Worm (Caenorhabditis elegans) whole organism, L4 larva: ENCODE measurements around the gene F19B10.5.

Experiments used
- F44E2.7 ChIP-seq: fragments of 200-800 bp; sonication (Bioruptor generic); IDR thresholded peaks from 2 replicates; pipeline ENCODE4 v2.1.2; 2022; ENCODE audit warnings: missing genetic modification characterization, missing compliant biosample characterization
- F49E8.2 ChIP-seq: sonication (generic microtip); optimal IDR thresholded peaks from 2 replicates; lab custom pipeline; 2016; ENCODE audit warnings: missing compliant biosample characterization, mild to moderate bottlenecking, missing genetic modification characterization, borderline replicate concordance
- T26A8.4 ChIP-seq: fragments of 200-800 bp; sonication (Bioruptor generic); IDR thresholded peaks from 2 replicates; pipeline ENCODE4 v1.3.6; 2022; ENCODE audit warnings: missing genetic modification characterization, missing compliant biosample characterization
- Y5F2A.4 ChIP-seq: fragments of 200-800 bp; sonication (Bioruptor generic); optimal IDR thresholded peaks from 2 replicates; lab custom pipeline; 2018; ENCODE audit warnings: mild to moderate bottlenecking, missing genetic modification characterization, missing compliant biosample characterization
- arid-1 ChIP-seq: fragments of 200-800 bp; sonication (Bioruptor generic); conservative IDR thresholded peaks from 2 replicates; pipeline ENCODE4 v1.3.6; 2022; ENCODE audit warnings: missing genetic modification reagents, missing genetic modification characterization, missing compliant biosample characterization
- attf-4 ChIP-seq: sonication (generic microtip); optimal IDR thresholded peaks from 3 replicates; lab custom pipeline; 2017; ENCODE audit warnings: missing biosample characterization, missing genetic modification characterization
- ceh-28 ChIP-seq: fragments of 150-350 bp; optimal IDR thresholded peaks from 2 replicates; lab custom pipeline; 2014; ENCODE audit warnings: missing biosample characterization, missing genetic modification reagents, missing genetic modification characterization
- ceh-44 ChIP-seq: fragments of 200-800 bp; sonication (Bioruptor generic); IDR thresholded peaks from 2 replicates; pipeline ENCODE4 v1.3.6; 2022; ENCODE audit warnings: missing genetic modification reagents, missing genetic modification characterization, missing compliant biosample characterization
- ceh-62 ChIP-seq: sonication (generic microtip); optimal IDR thresholded peaks from 2 replicates; lab custom pipeline; 2017; ENCODE audit warnings: missing biosample characterization, missing genetic modification characterization
- ceh-82 ChIP-seq: sonication (generic microtip); optimal IDR thresholded peaks from 2 replicates; lab custom pipeline; 2017; ENCODE audit warnings: missing biosample characterization, missing genetic modification characterization
- ces-1 ChIP-seq: fragments of 150-350 bp; sonication (generic microtip); optimal IDR thresholded peaks from 4 replicates; lab custom pipeline; 2014; ENCODE audit warnings: missing biosample characterization, missing genetic modification reagents, missing genetic modification characterization
- cey-2 ChIP-seq: sonication (generic microtip); optimal IDR thresholded peaks from 3 replicates; lab custom pipeline; 2017; ENCODE audit warnings: missing genetic modification characterization, mild to moderate bottlenecking, missing compliant biosample characterization, antibody characterized with exemption, borderline replicate concordance; ENCODE audit not compliant: insufficient read depth
- daf-8 ChIP-seq: fragments of 200-800 bp; sonication (Bioruptor generic); IDR thresholded peaks from 2 replicates; pipeline ENCODE4 v1.3.6; 2022; ENCODE audit warnings: missing genetic modification characterization, missing compliant biosample characterization
- dmd-8 ChIP-seq: fragments of 200-800 bp; sonication (Bioruptor generic); IDR thresholded peaks from 2 replicates; pipeline ENCODE4 v1.3.6; 2022; ENCODE audit warnings: missing genetic modification characterization, missing compliant biosample characterization
- dve-1 ChIP-seq: sonication (generic microtip); optimal IDR thresholded peaks from 2 replicates; lab custom pipeline; 2017; ENCODE audit warnings: antibody characterized with exemption, mild to moderate bottlenecking, missing genetic modification characterization, missing compliant biosample characterization; ENCODE audit not compliant: insufficient read depth
- fos-1 ChIP-seq: fragments of 150-350 bp; optimal IDR thresholded peaks from 2 replicates; lab custom pipeline; 2014; ENCODE audit warnings: missing biosample characterization, missing genetic modification characterization
- gei-8 ChIP-seq: fragments of 200-800 bp; sonication (Bioruptor generic); optimal IDR thresholded peaks from 2 replicates; lab custom pipeline; 2018; ENCODE audit warnings: mild to moderate bottlenecking, missing genetic modification characterization, missing compliant biosample characterization
- hmg-1.1 ChIP-seq: fragments of 200-800 bp; sonication (Bioruptor generic); IDR thresholded peaks from 2 replicates; pipeline ENCODE4 v1.3.6; 2022; ENCODE audit warnings: missing genetic modification reagents, missing genetic modification characterization, missing compliant biosample characterization
- lin-13 ChIP-seq: fragments of 150-350 bp; optimal IDR thresholded peaks from 2 replicates; lab custom pipeline; 2014; ENCODE audit warnings: missing biosample characterization, missing genetic modification reagents, missing genetic modification characterization
- lin-15B ChIP-seq: fragments of 150-350 bp; sonication (generic microtip); optimal IDR thresholded peaks from 3 replicates; lab custom pipeline; 2014; ENCODE audit warnings: missing biosample characterization, missing genetic modification characterization
- lir-3 ChIP-seq: sonication (generic microtip); optimal IDR thresholded peaks from 2 replicates; lab custom pipeline; 2016; ENCODE audit warnings: mild to moderate bottlenecking, missing genetic modification characterization, missing compliant biosample characterization
- mdl-1 ChIP-seq, 2 experiments: fragments of 150-350 bp in 1 of 2; sonication (generic microtip) in 1 of 2; optimal IDR thresholded peaks; 2 replicates each; lab custom pipeline; 2014 to 2017; ENCODE audit warnings: missing biosample characterization in 2 of 2, missing genetic modification characterization in 2 of 2
- nhr-111 ChIP-seq: fragments of 200-800 bp; sonication (Bioruptor generic); optimal IDR thresholded peaks from 2 replicates; lab custom pipeline; 2018; ENCODE audit warnings: mild to moderate bottlenecking, missing genetic modification characterization, missing compliant biosample characterization
- nhr-28 ChIP-seq: fragments of 150-350 bp; optimal IDR thresholded peaks from 2 replicates; lab custom pipeline; 2014; ENCODE audit warnings: missing biosample characterization, missing genetic modification characterization
- nhr-42 ChIP-seq: fragments of 200-800 bp; sonication (Bioruptor generic); IDR thresholded peaks from 2 replicates; pipeline ENCODE4 v1.3.6; 2022; ENCODE audit warnings: missing genetic modification characterization, missing compliant biosample characterization
- nhr-48 ChIP-seq: sonication (generic microtip); optimal IDR thresholded peaks from 2 replicates; lab custom pipeline; 2016; ENCODE audit warnings: mild to moderate bottlenecking, missing genetic modification characterization, missing compliant biosample characterization
- nhr-6 ChIP-seq: fragments of 150-350 bp; optimal IDR thresholded peaks from 2 replicates; lab custom pipeline; 2014; ENCODE audit warnings: missing biosample characterization, missing genetic modification characterization
- nhr-76 ChIP-seq: fragments of 150-350 bp; optimal IDR thresholded peaks from 2 replicates; lab custom pipeline; 2014; ENCODE audit warnings: missing biosample characterization, missing genetic modification characterization
- pqm-1 ChIP-seq: sonication (generic microtip); optimal IDR thresholded peaks from 2 replicates; lab custom pipeline; 2017; ENCODE audit warnings: missing biosample characterization, missing genetic modification characterization
- saeg-2 ChIP-seq: fragments of 200-800 bp; sonication (Bioruptor generic); IDR thresholded peaks from 2 replicates; pipeline ENCODE4 v1.3.6; 2022; ENCODE audit warnings: missing genetic modification reagents, missing genetic modification characterization, missing compliant biosample characterization
- snpc-1.2 ChIP-seq: fragments of 200-800 bp; sonication (Bioruptor generic); IDR thresholded peaks from 2 replicates; pipeline ENCODE4 v1.3.6; 2022; ENCODE audit warnings: missing genetic modification reagents, missing genetic modification characterization, missing compliant biosample characterization
- snpc-4 ChIP-seq: fragments of 150-350 bp; optimal IDR thresholded peaks from 2 replicates; lab custom pipeline; 2014; ENCODE audit warnings: missing biosample characterization, missing genetic modification characterization
- vab-7 ChIP-seq: fragments of 200-800 bp; sonication (Bioruptor generic); IDR thresholded peaks from 2 replicates; pipeline ENCODE4 v1.3.6; 2022; ENCODE audit warnings: missing genetic modification reagents, missing genetic modification characterization, missing compliant biosample characterization
- zfp-2 ChIP-seq: sonication (generic microtip); optimal IDR thresholded peaks from 2 replicates; lab custom pipeline; 2016; ENCODE audit warnings: mild to moderate bottlenecking, missing genetic modification characterization, missing compliant biosample characterization
- zip-11 ChIP-seq: fragments of 200-800 bp; sonication (Bioruptor generic); IDR thresholded peaks from 2 replicates; pipeline ENCODE4 v1.3.6; 2022; ENCODE audit warnings: missing genetic modification characterization, missing compliant biosample characterization

F19B10.5 gene

ce11 chrII:3640197-3640596 lies 15.3 kb upstream of the F19B10.5 start, which contains the start of gene M151.10:
M151.10 (minus strand) TSS chrII:3640297.
- TF ChIP-seq pqm-1 (no peak), attf-4 (no peak), zip-11 (GFP tag; lab: Robert Waterston, UW) (no peak), Y5F2A.4 (GFP tag; lab: Kevin White, UChicago) (no peak), ceh-82 (no peak), zfp-2 (tag; lab: Kevin White, UChicago) (no peak)

DNA sequence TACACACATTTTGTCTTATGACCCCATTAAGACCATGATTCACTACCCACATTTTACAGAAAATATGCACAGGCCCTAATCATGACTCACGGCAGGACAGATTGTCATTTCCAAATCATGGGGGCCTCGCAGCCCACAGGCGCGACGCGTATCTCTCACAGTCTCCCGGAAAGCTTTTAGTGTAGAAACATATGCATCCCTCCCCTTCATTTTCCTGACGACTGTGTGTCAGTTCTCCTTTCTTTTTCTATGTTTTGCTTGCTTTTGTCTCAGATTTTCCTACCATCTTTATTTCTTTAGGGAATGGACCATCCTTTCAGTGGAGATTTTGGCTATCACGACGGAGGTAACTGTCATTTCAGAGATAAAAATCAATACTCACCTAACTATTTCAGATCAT lies 14.3 kb upstream of the F19B10.5 start, which contains the start of gene M151.1:
M151.1 (plus strand) TSS at position 301 of the 400 bp plus-strand sequence.
- TF ChIP-seq F44E2.7 (GFP tag; lab: Robert Waterston, UW) (no peak), hmg-1.1 (no peak), lin-15B (tag; lab: Kevin White, UChicago) (no peak), nhr-28 (no peak), arid-1 (GFP tag; lab: Robert Waterston, UW) (no peak), nhr-6 (tag; lab: Kevin White, UChicago) (no peak), snpc-4 (tag; lab: Kevin White, UChicago) (no peak), nhr-76 (tag; lab: Kevin White, UChicago) (no peak), nhr-42 (GFP tag; lab: Robert Waterston, UW) (no peak), gei-8 (GFP tag; lab: Kevin White, UChicago) (no peak), saeg-2 (GFP tag; lab: Robert Waterston, UW) (no peak)

DNA sequence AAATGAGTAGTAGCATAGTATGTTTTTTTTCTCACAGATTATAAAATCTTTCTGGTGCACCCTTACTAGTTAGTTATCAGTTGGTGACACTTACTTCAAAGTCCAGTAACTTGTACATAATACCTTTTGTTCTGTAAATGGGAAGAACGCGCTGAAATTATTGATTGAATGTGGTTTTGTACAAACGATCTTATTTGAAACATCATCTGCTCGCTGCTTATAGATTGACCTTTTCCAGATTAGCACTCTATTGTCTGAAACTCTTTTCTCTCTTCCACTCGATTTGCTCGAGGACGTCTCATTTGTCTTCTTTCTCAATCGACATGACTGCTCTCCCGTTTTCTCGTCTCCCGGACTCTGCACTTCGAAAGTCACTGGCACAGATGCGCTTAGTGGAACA lies 8.4 kb upstream of the F19B10.5 start, which contains the start of gene fbxb-33:
fbxb-33 (plus strand) TSS at position 301 of the 400 bp plus-strand sequence.
- TF ChIP-seq ces-1 (GFP tag; lab: Kevin White, UChicago), result no peak
- no peak for TF ChIP-seq nhr-42 (GFP tag; lab: Robert Waterston, UW)
- no peak for TF ChIP-seq T26A8.4 (GFP tag; lab: Robert Waterston, UW)
- no peak for TF ChIP-seq nhr-111 (GFP tag; lab: Kevin White, UChicago)
- TF ChIP-seq cey-2 (tag; lab: Kevin White, UChicago), result no peak
- TF ChIP-seq dve-1 (tag; lab: Kevin White, UChicago), result no peak
- no peak for TF ChIP-seq vab-7 (GFP tag; lab: Robert Waterston, UW)
- TF ChIP-seq F49E8.2 (tag; lab: Kevin White, UChicago), result no peak
- TF ChIP-seq mdl-1 (tag; optimal IDR thresholded peaks at IDR 0.05; lab: Kevin White, UChicago), result no peak
- no peak for TF ChIP-seq pqm-1
- TF ChIP-seq nhr-48 (tag; lab: Kevin White, UChicago), result no peak
- TF ChIP-seq nhr-76 (tag; lab: Kevin White, UChicago), result no peak
- TF ChIP-seq attf-4, result no peak
- no peak for TF ChIP-seq fos-1 (tag; lab: Kevin White, UChicago)
- no peak for TF ChIP-seq ceh-82
- no peak for TF ChIP-seq ceh-44 (GFP tag; lab: Robert Waterston, UW)
- no peak for TF ChIP-seq daf-8 (GFP tag; lab: Robert Waterston, UW)
- no peak for TF ChIP-seq ceh-28 (tag; lab: Kevin White, UChicago)

- TF ChIP-seq snpc-1.2 (GFP tag; lab: Robert Waterston, UW), result no peak
- TF ChIP-seq lin-13 (GFP tag; lab: Kevin White, UChicago), result no peak
- TF ChIP-seq ceh-62, result no peak
- no peak for TF ChIP-seq lir-3 (tag; lab: Kevin White, UChicago)
- TF ChIP-seq mdl-1 (tag; optimal IDR thresholded peaks at IDR 0.05; lab: Kevin White, UChicago), result no peak
- no peak for TF ChIP-seq dmd-8
These were observed 4.3 kb downstream of the F19B10.5 start, which contains the start of gene F19B10.4 for ce11 chrII:3659776-3660175. F19B10.4 (plus strand) TSS chrII:3660076.
